Fruit fly (Drosophila melanogaster): ENCODE measurements around the gene Doc3.
A peak's percentile ranks its signal among the peaks of the same experiment; 100 is the strongest.

Gene Doc3

DNA sequence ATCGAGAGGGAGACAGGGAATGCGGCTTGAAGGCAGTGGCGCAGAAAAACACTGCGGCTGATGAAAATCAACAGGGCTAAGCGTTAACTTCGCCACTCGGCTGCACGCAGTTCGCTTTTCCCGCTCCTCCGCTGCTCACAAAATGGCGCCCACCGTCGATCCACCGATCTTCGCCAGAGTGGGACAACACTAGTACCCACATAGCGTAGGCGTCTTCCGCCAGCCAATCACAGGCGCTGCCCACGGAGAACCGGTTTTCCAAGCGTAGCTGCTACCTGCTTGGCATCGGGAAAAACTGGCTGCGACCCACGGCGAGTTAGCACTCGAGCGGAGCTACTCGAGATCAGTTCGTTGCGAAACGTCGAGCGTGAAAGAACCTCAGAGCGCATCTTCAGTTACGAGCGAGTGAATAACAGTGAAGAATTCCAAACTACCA lies 36.1 kb downstream of the Doc3 start, which contains the start of gene Doc1 (continued):
- peak in 1 of 3 experiments; percentile 27 for TF ChIP-seq Stat92E (GFP tag; optimal IDR thresholded peaks at IDR 0.05)
- TF ChIP-seq CG12071 (GFP tag; optimal IDR thresholded peaks at IDR 0.05), result no peak
- TF ChIP-seq Neu2 (GFP tag; optimal IDR thresholded peaks at IDR 0.05; ENCODE audit: borderline replicate concordance), result no peak
- TF ChIP-seq CG3995 (GFP tag; optimal IDR thresholded peaks at IDR 0.05), result no peak
- no peak for TF ChIP-seq CG7745 (tag; optimal IDR thresholded peaks at IDR 0.05)
- no peak for TF ChIP-seq CG6765 (GFP tag; optimal IDR thresholded peaks at IDR 0.05)
- TF ChIP-seq CG3838 (GFP tag; optimal IDR thresholded peaks at IDR 0.05), result no peak
- TF ChIP-seq CG9932 (GFP tag; IDR thresholded peaks at IDR 0.05), result no peak
- TF ChIP-seq Dfd (GFP tag; optimal IDR thresholded peaks at IDR 0.05), result no peak
- TF ChIP-seq pum (GFP tag; optimal IDR thresholded peaks at IDR 0.05), result no peak
- peak; percentile 56 for TF ChIP-seq Med (GFP tag)
- no peak for TF ChIP-seq CG3281 (GFP tag; optimal IDR thresholded peaks at IDR 0.05)
- TF ChIP-seq ttk (GFP tag; IDR thresholded peaks at IDR 0.05), result no peak
- TF ChIP-seq CG6854 (GFP tag; optimal IDR thresholded peaks at IDR 0.05), result no peak
- TF ChIP-seq vvl (GFP tag; IDR thresholded peaks at IDR 0.05), result peak; percentile 58; the same call in 1 of the 2 replicates
- TF ChIP-seq CG8290 (GFP tag; optimal IDR thresholded peaks at IDR 0.05), result no peak
- no peak for TF ChIP-seq CG8290 (tag; optimal IDR thresholded peaks at IDR 0.05)
- no peak for TF ChIP-seq lbe (GFP tag; optimal IDR thresholded peaks at IDR 0.05)
- no peak for TF ChIP-seq CTCF (GFP tag; optimal IDR thresholded peaks at IDR 0.05)
- TF ChIP-seq CG9797 (GFP tag; optimal IDR thresholded peaks at IDR 0.05), result no peak
- TF ChIP-seq CG7987 (GFP tag; optimal IDR thresholded peaks at IDR 0.05), result no peak
- TF ChIP-seq CG4617 (GFP tag; optimal IDR thresholded peaks at IDR 0.05; ENCODE audit: borderline replicate concordance), result no peak
- no peak for TF ChIP-seq CG18619 (GFP tag; optimal IDR thresholded peaks at IDR 0.05)
- TF ChIP-seq gt (GFP tag; IDR thresholded peaks at IDR 0.05), result no peak
- TF ChIP-seq CG33557 (GFP tag; optimal IDR thresholded peaks at IDR 0.05), result no peak
- TF ChIP-seq Hr78 (GFP tag; optimal IDR thresholded peaks at IDR 0.05), result no peak
- TF ChIP-seq jing (GFP tag; optimal IDR thresholded peaks at IDR 0.05), result no peak
- no peak for TF ChIP-seq MESR4 (GFP tag; optimal IDR thresholded peaks at IDR 0.05)
- TF ChIP-seq CG1529 (GFP tag; optimal IDR thresholded peaks at IDR 0.05), result no peak
- no peak for TF ChIP-seq CG7556 (GFP tag; optimal IDR thresholded peaks at IDR 0.05)
- no peak for TF ChIP-seq gro (GFP tag; optimal IDR thresholded peaks at IDR 0.05)
- TF ChIP-seq CG15011 (GFP tag; optimal IDR thresholded peaks at IDR 0.05), result no peak
- no peak for TF ChIP-seq Max (GFP tag; optimal IDR thresholded peaks at IDR 0.05)
- no peak for TF ChIP-seq CG2875 (GFP tag; optimal IDR thresholded peaks at IDR 0.05)
- no peak for TF ChIP-seq CG31441 (GFP tag; IDR thresholded peaks at IDR 0.05)
- TF ChIP-seq CG12769 (tag; optimal IDR thresholded peaks at IDR 0.05), result no peak
- TF ChIP-seq D (optimal IDR thresholded peaks at IDR 0.05), result peak; percentile 44
- no peak for TF ChIP-seq D (GFP tag; optimal IDR thresholded peaks at IDR 0.05)
- TF ChIP-seq kay (GFP tag; optimal IDR thresholded peaks at IDR 0.05), result no peak
- TF ChIP-seq sqz (GFP tag; optimal IDR thresholded peaks at IDR 0.05), result no peak
- TF ChIP-seq dpn (GFP tag; optimal IDR thresholded peaks at IDR 0.05), result no peak
- TF ChIP-seq Xbp1 (GFP tag; optimal IDR thresholded peaks at IDR 0.05), result no peak
- no peak for TF ChIP-seq PHDP (tag; optimal IDR thresholded peaks at IDR 0.05)
- TF ChIP-seq CG6254 (GFP tag; optimal IDR thresholded peaks at IDR 0.05), result no peak
- no peak for TF ChIP-seq CG18476 (GFP tag; optimal IDR thresholded peaks at IDR 0.05)
- TF ChIP-seq CG32532 (GFP tag; IDR thresholded peaks at IDR 0.05), result no peak
- no peak for TF ChIP-seq CG10366 (GFP tag; IDR thresholded peaks at IDR 0.05)
- no peak for TF ChIP-seq NFAT (GFP tag; IDR thresholded peaks at IDR 0.05)
- peak; percentile 11 for TF ChIP-seq CoRest (tag; optimal IDR thresholded peaks at IDR 0.05)
- no peak for TF ChIP-seq CG17612 (GFP tag; IDR thresholded peaks at IDR 0.05)
- no peak for TF ChIP-seq fru (optimal IDR thresholded peaks at IDR 0.05)
- peak in 1 of 2 experiments; percentile 13 for TF ChIP-seq Pdp1 (GFP tag; optimal IDR thresholded peaks at IDR 0.05)
- TF ChIP-seq Rx (GFP tag; IDR thresholded peaks at IDR 0.05), result no peak

All from whole organism, embryonic.